Fruit fly (Drosophila melanogaster): Measurements from ENCODE around the gene hng2.

DNA sequence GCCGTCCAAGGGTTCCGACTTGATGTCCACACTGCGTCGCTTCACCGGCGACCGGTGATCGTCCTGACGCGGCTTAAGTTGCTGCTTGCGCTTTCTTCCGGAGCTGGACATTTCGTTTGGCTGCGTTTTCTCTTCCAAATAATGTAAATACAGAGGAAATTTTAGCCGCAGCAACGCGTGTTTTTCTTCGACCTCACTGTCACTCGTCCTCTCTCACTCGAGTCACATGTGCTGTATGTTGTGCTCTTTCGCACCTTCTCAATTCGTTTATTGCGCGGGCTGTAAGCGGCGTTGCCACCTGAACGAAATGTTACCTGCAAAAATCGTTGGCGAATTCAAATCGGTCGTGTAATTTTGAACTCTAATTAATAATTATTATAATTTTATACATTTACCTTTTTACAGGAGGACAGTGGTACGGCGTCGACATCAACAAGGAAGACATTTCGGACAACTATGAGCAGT lies 702 bp upstream of the hng2 start, which contains the start of gene CG9839:
- no peak for TF ChIP-seq dmrt93B (GFP tag; optimal IDR thresholded peaks at IDR 0.05)
- TF ChIP-seq woc (GFP tag; optimal IDR thresholded peaks at IDR 0.05) = no peak
- no peak for TF ChIP-seq usp (GFP tag; optimal IDR thresholded peaks at IDR 0.05)
- TF ChIP-seq CG9705 (GFP tag; optimal IDR thresholded peaks at IDR 0.05) = no peak
- no peak for TF ChIP-seq lola (GFP tag; optimal IDR thresholded peaks at IDR 0.05)
- no peak for TF ChIP-seq Hnf4 (GFP tag; optimal IDR thresholded peaks at IDR 0.05)
- TF ChIP-seq Myc (optimal IDR thresholded peaks at IDR 0.05) = no peak
